Worm (Caenorhabditis elegans) whole organism, L1 larva: ENCODE measurements around the gene Y49E10.27.

Experiments used
- C16A3.4 ChIP-seq: fragments of 150-350 bp; optimal IDR thresholded peaks from 2 replicates; lab custom pipeline; 2014; ENCODE audit warnings: missing biosample characterization, missing genetic modification characterization
- C34B4.2 ChIP-seq: sonication (generic microtip); optimal IDR thresholded peaks from 2 replicates; lab custom pipeline; 2017; ENCODE audit warnings: mild to moderate bottlenecking, missing genetic modification characterization, missing compliant biosample characterization
- Y116A8C.19 ChIP-seq: sonication (generic microtip); optimal IDR thresholded peaks from 2 replicates; lab custom pipeline; 2016; ENCODE audit warnings: missing compliant biosample characterization, missing genetic modification characterization, borderline replicate concordance
- aha-1 ChIP-seq: fragments of 150-350 bp; optimal IDR thresholded peaks from 2 replicates; lab custom pipeline; 2014; ENCODE audit warnings: missing biosample characterization, missing genetic modification characterization
- ama-1 ChIP-seq: fragments of 150-350 bp; optimal IDR thresholded peaks from 2 replicates; lab custom pipeline; 2014
- ceh-63 ChIP-seq: fragments of 200-800 bp; sonication (Bioruptor generic); optimal IDR thresholded peaks from 2 replicates; lab custom pipeline; 2018; ENCODE audit warnings: mild to moderate bottlenecking, missing genetic modification characterization, missing compliant biosample characterization
- ceh-82 ChIP-seq, 3 experiments: fragments of 150-350 bp in 1 of 3; sonication (generic microtip) in 2 of 3; optimal IDR thresholded peaks; 2 replicates each; lab custom pipeline; 2014 to 2017; ENCODE audit warnings: missing biosample characterization in 3 of 3, missing genetic modification characterization in 3 of 3
- ceh-90 ChIP-seq: sonication (generic microtip); optimal IDR thresholded peaks from 2 replicates; lab custom pipeline; 2016; ENCODE audit warnings: missing genetic modification characterization, missing compliant biosample characterization
- ces-1 ChIP-seq: fragments of 150-350 bp; optimal IDR thresholded peaks from 2 replicates; lab custom pipeline; 2014; ENCODE audit warnings: missing biosample characterization, missing genetic modification reagents, missing genetic modification characterization
- dsc-1 ChIP-seq: sonication (generic microtip); optimal IDR thresholded peaks from 2 replicates; lab custom pipeline; 2016; ENCODE audit warnings: mild to moderate bottlenecking, missing genetic modification characterization, missing compliant biosample characterization
- efl-1 ChIP-seq, 4 experiments: fragments of 150-350 bp; optimal IDR thresholded peaks in 3 of 4; peaks in 1 of 4; 1 replicate in 1 of 4; 2 replicates in 3 of 4; lab custom pipeline; 2014; ENCODE audit warnings: missing biosample characterization in 2 of 4, missing genetic modification characterization in 2 of 4, missing genetic modification reagents in 2 of 4
- egl-27 ChIP-seq, 2 experiments: fragments of 150-350 bp in 1 of 2; sonication (generic microtip); optimal IDR thresholded peaks; 3 replicates each; lab custom pipeline; 2017 to 2018; ENCODE audit warnings: missing biosample characterization in 2 of 2, missing genetic modification characterization in 2 of 2, missing genetic modification reagents in 2 of 2
- ets-5 ChIP-seq: fragments of 200-800 bp; sonication (Bioruptor generic); IDR thresholded peaks from 2 replicates; pipeline ENCODE4 v1.3.6; 2022; ENCODE audit warnings: missing genetic modification characterization, missing compliant biosample characterization
- fkh-4 ChIP-seq: sonication (generic microtip); optimal IDR thresholded peaks from 2 replicates; lab custom pipeline; 2016; ENCODE audit warnings: missing compliant biosample characterization, missing genetic modification characterization, borderline replicate concordance
- fkh-8 ChIP-seq: sonication (generic microtip); optimal IDR thresholded peaks from 2 replicates; lab custom pipeline; 2016; ENCODE audit warnings: mild to moderate bottlenecking, missing genetic modification characterization, missing compliant biosample characterization
- fos-1 ChIP-seq: fragments of 150-350 bp; optimal IDR thresholded peaks from 2 replicates; lab custom pipeline; 2014; ENCODE audit warnings: missing biosample characterization, missing genetic modification characterization
- grh-1 ChIP-seq: fragments of 200-800 bp; sonication (Bioruptor generic); IDR thresholded peaks from 2 replicates; pipeline ENCODE4 v1.3.6; 2022; ENCODE audit warnings: missing genetic modification reagents, missing genetic modification characterization, missing compliant biosample characterization
- hlh-17 ChIP-seq: fragments of 200-800 bp; sonication (Bioruptor generic); optimal IDR thresholded peaks from 2 replicates; lab custom pipeline; 2018; ENCODE audit warnings: missing genetic modification characterization, mild to moderate bottlenecking, missing compliant biosample characterization, moderate library complexity, borderline replicate concordance
- hlh-4 ChIP-seq: sonication (generic microtip); optimal IDR thresholded peaks from 2 replicates; lab custom pipeline; 2016; ENCODE audit warnings: mild to moderate bottlenecking, missing genetic modification characterization, missing compliant biosample characterization
- hpl-2 ChIP-seq: fragments of 150-350 bp; optimal IDR thresholded peaks from 2 replicates; lab custom pipeline; 2014; ENCODE audit warnings: missing biosample characterization, missing genetic modification reagents, missing genetic modification characterization
- irx-1 ChIP-seq: sonication (generic microtip); optimal IDR thresholded peaks from 2 replicates; lab custom pipeline; 2016; ENCODE audit warnings: missing genetic modification characterization, missing compliant biosample characterization
- jun-1 ChIP-seq: fragments of 150-350 bp; optimal IDR thresholded peaks from 2 replicates; lab custom pipeline; 2014; ENCODE audit warnings: missing biosample characterization, missing genetic modification reagents, missing genetic modification characterization
- lin-13 ChIP-seq: fragments of 150-350 bp; optimal IDR thresholded peaks from 2 replicates; lab custom pipeline; 2014; ENCODE audit warnings: missing biosample characterization, missing genetic modification reagents, missing genetic modification characterization
- lin-14 ChIP-seq: fragments of 200-800 bp; sonication (Bioruptor generic); optimal IDR thresholded peaks from 2 replicates; lab custom pipeline; 2018; ENCODE audit warnings: mild to moderate bottlenecking, missing genetic modification characterization, moderate library complexity, missing compliant biosample characterization
- lin-15B ChIP-seq: fragments of 150-350 bp; sonication (generic microtip); optimal IDR thresholded peaks from 3 replicates; lab custom pipeline; 2014; ENCODE audit warnings: missing biosample characterization, missing genetic modification characterization
- lin-35 ChIP-seq, 2 experiments: fragments of 150-350 bp; optimal IDR thresholded peaks; 2 replicates each; lab custom pipeline; 2014; ENCODE audit warnings: missing biosample characterization in 2 of 2, missing genetic modification characterization in 2 of 2, missing genetic modification reagents in 2 of 2
- lin-39 ChIP-seq: fragments of 150-350 bp; optimal IDR thresholded peaks from 2 replicates; lab custom pipeline; 2014; ENCODE audit warnings: missing biosample characterization, missing genetic modification reagents, missing genetic modification characterization
- lir-3 ChIP-seq: sonication (generic microtip); optimal IDR thresholded peaks from 2 replicates; lab custom pipeline; 2016; ENCODE audit warnings: mild to moderate bottlenecking, missing genetic modification characterization, moderate library complexity, missing compliant biosample characterization; ENCODE audit not compliant: poor library complexity
- lsy-2 ChIP-seq, 2 experiments: fragments of 150-350 bp; optimal IDR thresholded peaks; 2 replicates each; lab custom pipeline; 2014; ENCODE audit warnings: missing biosample characterization in 2 of 2, missing genetic modification characterization in 2 of 2
- mab-9 ChIP-seq: fragments of 200-800 bp; sonication (Bioruptor generic); IDR thresholded peaks from 2 replicates; pipeline ENCODE4 v1.3.6; 2022; ENCODE audit warnings: missing genetic modification reagents, missing genetic modification characterization, missing compliant biosample characterization
- mdl-1 ChIP-seq, 2 experiments: fragments of 150-350 bp; optimal IDR thresholded peaks; 2 replicates each; lab custom pipeline; 2014 to 2017; ENCODE audit warnings: missing biosample characterization in 2 of 2, missing genetic modification characterization in 2 of 2, inconsistent platforms in 1 of 2
- mef-2 ChIP-seq: fragments of 150-350 bp; optimal IDR thresholded peaks from 2 replicates; lab custom pipeline; 2014; ENCODE audit warnings: missing biosample characterization, missing genetic modification characterization
- nhr-11 ChIP-seq: fragments of 150-350 bp; optimal IDR thresholded peaks from 2 replicates; lab custom pipeline; 2014; ENCODE audit warnings: missing biosample characterization, missing genetic modification characterization
- nhr-12 ChIP-seq: sonication (generic microtip); optimal IDR thresholded peaks from 2 replicates; lab custom pipeline; 2017; ENCODE audit warnings: missing biosample characterization, missing genetic modification characterization
- nhr-19 ChIP-seq: fragments of 200-800 bp; sonication (Bioruptor generic); conservative IDR thresholded peaks from 2 replicates; pipeline ENCODE4 v1.3.6; 2022; ENCODE audit warnings: missing genetic modification characterization, missing compliant biosample characterization
- nhr-20 ChIP-seq: sonication (generic microtip); optimal IDR thresholded peaks from 2 replicates; lab custom pipeline; 2016; ENCODE audit warnings: mild to moderate bottlenecking, missing genetic modification characterization, missing compliant biosample characterization
- nhr-28 ChIP-seq: fragments of 150-350 bp; optimal IDR thresholded peaks from 2 replicates; lab custom pipeline; 2014; ENCODE audit warnings: missing biosample characterization, missing genetic modification characterization
- nhr-71 ChIP-seq: sonication (generic microtip); optimal IDR thresholded peaks from 2 replicates; lab custom pipeline; 2016; ENCODE audit warnings: mild to moderate bottlenecking, missing genetic modification characterization, moderate library complexity, missing compliant biosample characterization
- nhr-76 ChIP-seq: sonication (generic microtip); optimal IDR thresholded peaks from 2 replicates; lab custom pipeline; 2017; ENCODE audit warnings: missing biosample characterization, missing genetic modification characterization
- nhr-77 ChIP-seq: fragments of 150-350 bp; optimal IDR thresholded peaks from 2 replicates; lab custom pipeline; 2014; ENCODE audit warnings: missing biosample characterization, missing genetic modification characterization
- nhr-84 ChIP-seq: sonication (generic microtip); optimal IDR thresholded peaks from 2 replicates; lab custom pipeline; 2017; ENCODE audit warnings: missing biosample characterization, missing genetic modification characterization
- nhr-85 ChIP-seq: sonication (generic microtip); peaks from one replicate; lab custom pipeline; 2016; ENCODE audit warnings: missing genetic modification characterization, inconsistent platforms, missing compliant biosample characterization
- pag-3 ChIP-seq: sonication (generic microtip); optimal IDR thresholded peaks from 2 replicates; lab custom pipeline; 2017; ENCODE audit warnings: missing genetic modification characterization, mild to moderate bottlenecking, missing compliant biosample characterization, antibody characterized with exemption, borderline replicate concordance; ENCODE audit not compliant: insufficient read depth
- pax-3 ChIP-seq: fragments of 200-800 bp; sonication (Bioruptor generic); optimal IDR thresholded peaks from 2 replicates; lab custom pipeline; 2018; ENCODE audit warnings: mild to moderate bottlenecking, missing genetic modification characterization, moderate library complexity, missing compliant biosample characterization
- pqm-1 ChIP-seq: sonication (generic microtip); optimal IDR thresholded peaks from 3 replicates; lab custom pipeline; 2017; ENCODE audit warnings: missing biosample characterization, missing genetic modification characterization
- snu-23 ChIP-seq: sonication (generic microtip); optimal IDR thresholded peaks from 2 replicates; lab custom pipeline; 2016; ENCODE audit warnings: missing genetic modification characterization, missing compliant biosample characterization
- sptf-1 ChIP-seq: fragments of 150-350 bp; optimal IDR thresholded peaks from 2 replicates; lab custom pipeline; 2014; ENCODE audit warnings: missing biosample characterization, missing genetic modification characterization
- unc-62 ChIP-seq: fragments of 150-350 bp; optimal IDR thresholded peaks from 2 replicates; lab custom pipeline; 2014; ENCODE audit warnings: missing biosample characterization, missing genetic modification reagents, missing genetic modification characterization
- unc-86 ChIP-seq: sonication (generic microtip); optimal IDR thresholded peaks from 2 replicates; lab custom pipeline; 2016; ENCODE audit warnings: missing genetic modification characterization, missing compliant biosample characterization
- vab-15 ChIP-seq: sonication (generic microtip); optimal IDR thresholded peaks from 2 replicates; lab custom pipeline; 2017; ENCODE audit warnings: missing genotype, mild to moderate bottlenecking, missing genetic modification characterization, missing compliant biosample characterization
- xbp-1 ChIP-seq: sonication (generic microtip); optimal IDR thresholded peaks from 2 replicates; lab custom pipeline; 2016; ENCODE audit warnings: missing genetic modification characterization, missing compliant biosample characterization
- zag-1 ChIP-seq: fragments of 150-350 bp; optimal IDR thresholded peaks from 2 replicates; lab custom pipeline; 2014; ENCODE audit warnings: missing biosample characterization, missing genetic modification characterization
- zip-4 ChIP-seq: fragments of 200-800 bp; sonication (Bioruptor generic); optimal IDR thresholded peaks from 2 replicates; lab custom pipeline; 2018; ENCODE audit warnings: mild to moderate bottlenecking, missing genetic modification characterization, moderate library complexity, missing compliant biosample characterization
- ztf-4 ChIP-seq: fragments of 150-350 bp; optimal IDR thresholded peaks from 2 replicates; lab custom pipeline; 2014; ENCODE audit warnings: missing biosample characterization, missing genetic modification characterization

Gene Y49E10.27

DNA sequence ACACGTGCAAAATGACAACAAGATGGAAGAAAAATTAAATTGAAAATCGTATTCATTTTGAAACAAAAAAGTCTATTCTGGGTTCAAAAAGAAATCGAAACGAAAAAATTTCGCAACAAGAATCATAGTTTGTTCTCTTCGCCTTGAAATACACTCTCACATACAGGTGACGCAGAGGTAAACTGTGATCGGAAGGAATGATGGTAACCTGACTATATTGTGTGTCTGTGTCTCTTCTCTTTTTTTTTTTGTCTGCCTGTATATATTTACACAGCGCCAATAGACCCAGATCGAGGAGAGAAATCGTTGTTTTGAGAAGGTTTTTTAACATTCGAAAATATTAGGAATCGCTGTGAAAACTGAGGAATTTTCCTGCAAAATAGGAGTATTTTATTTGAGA, 10.1 kb upstream of the Y49E10.27 start (continued):
- peak; percentile 78 for TF ChIP-seq lin-14 (GFP tag; lab: Kevin White, UChicago)
- no peak for TF ChIP-seq fkh-8 (tag; lab: Kevin White, UChicago)
- no peak for TF ChIP-seq nhr-28 (tag; lab: Kevin White, UChicago)
- TF ChIP-seq zip-4 (GFP tag; lab: Kevin White, UChicago), result no peak
- no peak for TF ChIP-seq ceh-90 (tag; lab: Kevin White, UChicago)
- no peak for TF ChIP-seq egl-27 (tag; optimal IDR thresholded peaks at IDR 0.05; lab: Kevin White, UChicago)
- TF ChIP-seq lsy-2 (tag; optimal IDR thresholded peaks at IDR 0.05; lab: Kevin White, UChicago), result peak in 1 of 2 experiments; percentile 57
- no peak for TF ChIP-seq dsc-1 (tag; lab: Kevin White, UChicago)
- TF ChIP-seq vab-15, result no peak
- TF ChIP-seq ceh-63 (GFP tag; lab: Kevin White, UChicago), result no peak
- no peak for TF ChIP-seq ces-1 (GFP tag; lab: Kevin White, UChicago)
- no peak for TF ChIP-seq mef-2
- TF ChIP-seq nhr-77 (tag; lab: Kevin White, UChicago), result peak; percentile 46
- TF ChIP-seq lin-13 (GFP tag; lab: Kevin White, UChicago), result no peak
- TF ChIP-seq aha-1 (tag; lab: Kevin White, UChicago), result no peak
- TF ChIP-seq mab-9, result no peak
- no peak for TF ChIP-seq pax-3 (tag; lab: Kevin White, UChicago)
- TF ChIP-seq nhr-76 (tag; lab: Kevin White, UChicago), result no peak
- TF ChIP-seq C16A3.4 (tag; lab: Kevin White, UChicago), result no peak
- TF ChIP-seq Y116A8C.19 (tag; lab: Kevin White, UChicago), result no peak
- TF ChIP-seq nhr-85, result no peak
- TF ChIP-seq fos-1 (tag; lab: Kevin White, UChicago), result no peak
- no peak for TF ChIP-seq pqm-1 (tag; lab: Kevin White, UChicago)
- no peak for TF ChIP-seq hlh-17 (GFP tag; lab: Kevin White, UChicago)
- TF ChIP-seq nhr-19 (GFP tag; lab: Robert Waterston, UW), result no peak
- no peak for TF ChIP-seq irx-1
- peak; percentile 62 for TF ChIP-seq nhr-20 (tag; lab: Kevin White, UChicago)
- TF ChIP-seq lin-35 (GFP tag; optimal IDR thresholded peaks at IDR 0.05; lab: Kevin White, UChicago), result peak in 1 of 2 experiments; percentile 61
- peak; percentile 11 for TF ChIP-seq jun-1 (tag; lab: Kevin White, UChicago)
- peak; percentile 27 for TF ChIP-seq nhr-71
- no peak for TF ChIP-seq grh-1
- TF ChIP-seq nhr-11 (tag; lab: Kevin White, UChicago), result no peak
- TF ChIP-seq ets-5 (GFP tag; lab: Robert Waterston, UW), result no peak
- TF ChIP-seq efl-1 (optimal IDR thresholded peaks at IDR 0.05; lab: Kevin White, UChicago), result peak; percentile 27
- peak; percentile 27 to 95 for TF ChIP-seq efl-1 (GFP tag; optimal IDR thresholded peaks at IDR 0.05 in 1 of 2; lab: Kevin White, UChicago)
- TF ChIP-seq lin-39 (tag; lab: Kevin White, UChicago), result no peak
- no peak for TF ChIP-seq C34B4.2 (tag; lab: Kevin White, UChicago)
- no peak for TF ChIP-seq sptf-1
- no peak for TF ChIP-seq ama-1 (lab: Kevin White, UChicago)
- TF ChIP-seq nhr-84, result no peak
- no peak for TF ChIP-seq hlh-4 (tag; lab: Kevin White, UChicago)
- no peak for TF ChIP-seq ztf-4 (tag; lab: Kevin White, UChicago)
- no peak for TF ChIP-seq zag-1
- no peak for TF ChIP-seq mdl-1 (tag; optimal IDR thresholded peaks at IDR 0.05; lab: Kevin White, UChicago)
- no peak for TF ChIP-seq nhr-12 (tag; lab: Kevin White, UChicago)
- no peak for TF ChIP-seq lir-3 (tag; lab: Kevin White, UChicago)
- no peak for TF ChIP-seq unc-86
- no peak for TF ChIP-seq lin-15B
- TF ChIP-seq pag-3 (tag; lab: Kevin White, UChicago), result no peak
- TF ChIP-seq snu-23 (GFP tag; lab: Kevin White, UChicago), result peak; percentile 57
- no peak for TF ChIP-seq fkh-4 (tag; lab: Kevin White, UChicago)
- no peak for TF ChIP-seq xbp-1 (tag; lab: Kevin White, UChicago)
- no peak for TF ChIP-seq ceh-82 (tag; optimal IDR thresholded peaks at IDR 0.05; lab: Kevin White, UChicago)
- TF ChIP-seq hpl-2, result no peak
- TF ChIP-seq unc-62 (GFP tag; lab: Kevin White, UChicago), result no peak
